Fruit fly (Drosophila melanogaster) whole organism, embryonic: ENCODE results near the gene RhoGEF4.
A peak's percentile ranks its signal among the peaks of the same experiment; 100 is the strongest.

ENCODE experiments used
- Ada2b ChIP-seq: fragments of 200-800 bp; sonication (Bioruptor generic); IDR thresholded peaks from 2 replicates; pipeline ENCODE4 v1.3.6; 2022; ENCODE audit warnings: missing biosample characterization, missing genetic modification characterization
- Asciz ChIP-seq: fragments of 200-800 bp; sonication (Bioruptor generic); optimal IDR thresholded peaks from 2 replicates; lab custom pipeline; 2017; ENCODE audit warnings: missing biosample characterization, mild to moderate bottlenecking, missing genetic modification characterization, missing genetic modification reagents
- Awh ChIP-seq: fragments of 200-800 bp; sonication (Bioruptor generic); IDR thresholded peaks from 2 replicates; pipeline ENCODE4, ENCODE4 v1.3.6; 2022; ENCODE audit warnings: missing biosample characterization, missing genetic modification characterization
- Blimp-1 ChIP-seq: fragments of 200-800 bp; sonication (Bioruptor generic); optimal IDR thresholded peaks from 3 replicates; lab custom pipeline; 2018; ENCODE audit warnings: missing biosample characterization, missing genetic modification characterization, mild to moderate bottlenecking, moderate library complexity, missing genetic modification reagents
- CG1024 ChIP-seq: fragments of 200-800 bp; sonication (Bioruptor generic); IDR thresholded peaks from 2 replicates; pipeline ENCODE4 v1.3.6; 2022; ENCODE audit warnings: missing biosample characterization, missing genetic modification characterization
- CG14441 ChIP-seq: fragments of 200-800 bp; sonication (Bioruptor generic); IDR thresholded peaks from 2 replicates; pipeline ENCODE4 v1.3.6; 2022; ENCODE audit warnings: missing biosample characterization, missing genetic modification characterization
- CG14860 ChIP-seq: fragments of 200-800 bp; sonication (Bioruptor generic); IDR thresholded peaks from 3 replicates; pipeline ENCODE4 v1.3.6; 2022; ENCODE audit warnings: missing biosample characterization, missing genetic modification characterization; ENCODE audit not compliant: partially characterized antibody
- CG1603 ChIP-seq: fragments of 200-800 bp; sonication (Bioruptor generic); optimal IDR thresholded peaks from 2 replicates; lab custom pipeline; 2019; ENCODE audit warnings: missing biosample characterization, mild to moderate bottlenecking, missing genetic modification characterization, moderate library complexity
- CG17359 ChIP-seq: fragments of 200-800 bp; sonication (Bioruptor generic); optimal IDR thresholded peaks from 3 replicates; lab custom pipeline; 2018; ENCODE audit warnings: missing biosample characterization, mild to moderate bottlenecking, missing genetic modification characterization, moderate library complexity
- CG2678 ChIP-seq: fragments of 200-800 bp; sonication (Bioruptor generic); optimal IDR thresholded peaks from 3 replicates; lab custom pipeline; 2019; ENCODE audit warnings: missing biosample characterization, mild to moderate bottlenecking, missing genetic modification characterization, moderate library complexity
- CG30403 ChIP-seq: fragments of 200-800 bp; sonication (Bioruptor generic); optimal IDR thresholded peaks from 3 replicates; lab custom pipeline; 2016; ENCODE audit warnings: missing biosample characterization, missing genetic modification characterization
- CG31441 ChIP-seq: fragments of 200-800 bp; sonication (Bioruptor generic); IDR thresholded peaks from 2 replicates; pipeline ENCODE4 v1.3.6; 2022; ENCODE audit warnings: missing biosample characterization, missing genetic modification characterization
- CG3995 ChIP-seq: fragments of 200-800 bp; sonication (Bioruptor generic); optimal IDR thresholded peaks from 3 replicates; lab custom pipeline; 2016; ENCODE audit warnings: missing biosample characterization, missing genetic modification characterization
- CG7357 ChIP-seq: fragments of 200-800 bp; sonication (Bioruptor generic); IDR thresholded peaks from 3 replicates; pipeline ENCODE4 v1.3.6; 2022; ENCODE audit warnings: missing biosample characterization, missing genetic modification characterization
- CG8944 ChIP-seq: fragments of 200-800 bp; sonication (Bioruptor generic); optimal IDR thresholded peaks from 3 replicates; lab custom pipeline; 2016; ENCODE audit warnings: missing biosample characterization, missing genetic modification characterization
- D ChIP-seq, 2 experiments: fragments of 200-800 bp in 1 of 2; fragments of >200 bp in 1 of 2; sonication (Bioruptor generic) in 1 of 2; optimal IDR thresholded peaks; 2 replicates in 1 of 2; 3 replicates in 1 of 2; lab custom pipeline; 2017; ENCODE audit warnings: mild to moderate bottlenecking in 1 of 2, missing biosample characterization in 1 of 2, missing genetic modification characterization in 1 of 2, missing genetic modification reagents in 1 of 2
- Deaf1 ChIP-seq: fragments of 200-800 bp; optimal IDR thresholded peaks from 3 replicates; lab custom pipeline; 2019; ENCODE audit warnings: missing biosample characterization, mild to moderate bottlenecking, missing genetic modification characterization, moderate library complexity
- HLH3B ChIP-seq: fragments of 200-800 bp; sonication (Bioruptor generic); IDR thresholded peaks from 2 replicates; pipeline ENCODE4 v1.3.6; 2022; ENCODE audit warnings: missing biosample characterization, missing genetic modification characterization
- Kr ChIP-seq: fragments of 200-800 bp; sonication (Bioruptor generic); optimal IDR thresholded peaks from 2 replicates; lab custom pipeline; 2017; ENCODE audit warnings: missing biosample characterization, mild to moderate bottlenecking, missing genetic modification characterization
- Meics ChIP-seq: fragments of 200-800 bp; sonication (Bioruptor generic); optimal IDR thresholded peaks from 2 replicates; lab custom pipeline; 2017; ENCODE audit warnings: missing biosample characterization, mild to moderate bottlenecking, missing genetic modification characterization
- Nf-YB ChIP-seq: fragments of 200-800 bp; sonication (Bioruptor generic); optimal IDR thresholded peaks from 3 replicates; lab custom pipeline; 2019; ENCODE audit warnings: missing biosample characterization, mild to moderate bottlenecking, missing genetic modification characterization, moderate library complexity
- Pdp1 ChIP-seq, 2 experiments: fragments of 200-800 bp; sonication (Bioruptor generic); optimal IDR thresholded peaks; 3 replicates each; lab custom pipeline; 2016; ENCODE audit warnings: missing biosample characterization in 2 of 2, missing genetic modification characterization in 2 of 2, mild to moderate bottlenecking in 1 of 2, moderate library complexity in 1 of 2
- Ptx1 ChIP-seq: fragments of 200-800 bp; sonication (Bioruptor generic); IDR thresholded peaks from 2 replicates; pipeline ENCODE4 v1.3.6; 2022; ENCODE audit warnings: missing biosample characterization, missing genetic modification characterization
- Tbp ChIP-seq: fragments of >200 bp; optimal IDR thresholded peaks from 2 replicates; lab custom pipeline; 2018; ENCODE audit warnings: missing biosample characterization, missing genetic modification characterization
- Usf ChIP-seq: fragments of 200-800 bp; sonication (Bioruptor generic); optimal IDR thresholded peaks from 2 replicates; lab custom pipeline; 2017; ENCODE audit warnings: missing genotype, missing biosample characterization, missing genetic modification characterization
- Xrp1 ChIP-seq: fragments of 200-800 bp; sonication (Bioruptor generic); IDR thresholded peaks from 2 replicates; pipeline ENCODE4 v1.3.6; 2022; ENCODE audit warnings: missing biosample characterization, missing genetic modification characterization
- chinmo ChIP-seq: fragments of 200-800 bp; sonication (Bioruptor generic); IDR thresholded peaks from 4 replicates; pipeline ENCODE4 v1.3.6; 2022; ENCODE audit warnings: missing biosample characterization, missing genetic modification characterization; ENCODE audit not compliant: partially characterized antibody
- chm ChIP-seq: fragments of 200-800 bp; sonication (Bioruptor generic); IDR thresholded peaks from 2 replicates; pipeline ENCODE4 v1.3.6; 2022; ENCODE audit warnings: missing biosample characterization, missing genetic modification characterization
- crol ChIP-seq: fragments of 200-800 bp; sonication (Bioruptor generic); IDR thresholded peaks from 2 replicates; pipeline ENCODE4 v1.3.6; 2022; ENCODE audit warnings: missing biosample characterization, missing genetic modification characterization
- cwo ChIP-seq: fragments of 200-800 bp; sonication (Bioruptor generic); optimal IDR thresholded peaks from 3 replicates; lab custom pipeline; 2017; ENCODE audit warnings: missing biosample characterization, missing genetic modification characterization, mild to moderate bottlenecking, moderate library complexity, missing genetic modification reagents
- dan ChIP-seq: fragments of 200-800 bp; sonication (Bioruptor generic); IDR thresholded peaks from 2 replicates; pipeline ENCODE4 v1.3.6; 2022; ENCODE audit warnings: missing biosample characterization, missing genetic modification characterization
- dm ChIP-seq: fragments of 200-800 bp; sonication (Bioruptor generic); optimal IDR thresholded peaks from 3 replicates; lab custom pipeline; 2016; ENCODE audit warnings: missing biosample characterization, missing genetic modification characterization
- esg ChIP-seq: fragments of 200-800 bp; sonication (Bioruptor generic); conservative IDR thresholded peaks from 2 replicates; pipeline ENCODE4 v1.3.6; 2022; ENCODE audit warnings: missing biosample characterization, missing genetic modification characterization
- exex ChIP-seq: fragments of 200-800 bp; sonication (Bioruptor generic); optimal IDR thresholded peaks from 4 replicates; lab custom pipeline; 2018; ENCODE audit warnings: missing biosample characterization, mild to moderate bottlenecking, missing genetic modification characterization, moderate library complexity
- hbn ChIP-seq: fragments of 200-800 bp; sonication (Bioruptor generic); IDR thresholded peaks from 2 replicates; pipeline ENCODE4 v1.3.6; 2022; ENCODE audit warnings: missing biosample characterization, missing genetic modification characterization; ENCODE audit not compliant: partially characterized antibody
- hkb ChIP-seq, 2 experiments: fragments of 200-800 bp in 1 of 2; fragments of >200 bp in 1 of 2; sonication (Bioruptor generic) in 1 of 2; IDR thresholded peaks in 1 of 2; optimal IDR thresholded peaks in 1 of 2; 2 replicates each; pipeline versions ENCODE4 v1.3.6 to Lab custom; 2017 to 2022; ENCODE audit warnings: missing biosample characterization in 1 of 2, missing genetic modification characterization in 1 of 2
- jumu ChIP-seq: fragments of 200-800 bp; sonication (Bioruptor generic); optimal IDR thresholded peaks from 3 replicates; lab custom pipeline; 2016; ENCODE audit warnings: missing biosample characterization, missing genetic modification characterization
- kni ChIP-seq: fragments of 200-800 bp; sonication (Bioruptor generic); optimal IDR thresholded peaks from 3 replicates; lab custom pipeline; 2017; ENCODE audit warnings: mild to moderate bottlenecking, missing biosample characterization, missing genetic modification reagents, missing genetic modification characterization
- lov ChIP-seq, 2 experiments: fragments of 200-800 bp in 1 of 2; fragments of >200 bp in 1 of 2; sonication (Bioruptor generic) in 1 of 2; IDR thresholded peaks in 1 of 2; optimal IDR thresholded peaks in 1 of 2; 2 replicates in 1 of 2; 3 replicates in 1 of 2; pipeline versions ENCODE4 v1.3.6 to Lab custom; 2017 to 2022; ENCODE audit warnings: missing biosample characterization in 1 of 2, missing genetic modification characterization in 1 of 2
- mirr ChIP-seq: fragments of 200-800 bp; sonication (Bioruptor generic); optimal IDR thresholded peaks from 3 replicates; lab custom pipeline; 2018; ENCODE audit warnings: missing biosample characterization, mild to moderate bottlenecking, missing genetic modification characterization
- phol ChIP-seq: fragments of 200-800 bp; sonication (Bioruptor generic); optimal IDR thresholded peaks from 3 replicates; lab custom pipeline; 2018; ENCODE audit warnings: missing biosample characterization, mild to moderate bottlenecking, missing genetic modification characterization, moderate library complexity
- prd ChIP-seq, 3 experiments: fragments of >200 bp in 2 of 3; fragments of 200-800 bp in 1 of 3; sonication (Bioruptor generic) in 1 of 3; optimal IDR thresholded peaks in 2 of 3; IDR thresholded peaks in 1 of 3; 2 replicates in 2 of 3; 3 replicates in 1 of 3; pipeline versions ENCODE4 v1.3.6 to Lab custom; 2017 to 2022; ENCODE audit warnings: missing biosample characterization in 1 of 3, missing genetic modification characterization in 1 of 3
- salm ChIP-seq: fragments of 200-800 bp; sonication (Bioruptor generic); optimal IDR thresholded peaks from 2 replicates; lab custom pipeline; 2018; ENCODE audit warnings: missing biosample characterization, mild to moderate bottlenecking, missing genetic modification characterization
- tio ChIP-seq: fragments of 200-800 bp; sonication (Bioruptor generic); optimal IDR thresholded peaks from 2 replicates; lab custom pipeline; 2017; ENCODE audit warnings: missing biosample characterization, missing genetic modification characterization, inconsistent platforms
- trem ChIP-seq: fragments of 200-800 bp; optimal IDR thresholded peaks from 3 replicates; lab custom pipeline; 2019; ENCODE audit warnings: missing biosample characterization, mild to moderate bottlenecking, missing genetic modification characterization, moderate library complexity
- unc-4 ChIP-seq: fragments of 200-800 bp; sonication (Bioruptor generic); IDR thresholded peaks from 2 replicates; pipeline ENCODE4 v1.3.6; 2022; ENCODE audit warnings: missing biosample characterization, missing genetic modification characterization; ENCODE audit not compliant: partially characterized antibody
- wek ChIP-seq: fragments of 200-800 bp; sonication (Bioruptor generic); optimal IDR thresholded peaks from 3 replicates; lab custom pipeline; 2018; ENCODE audit warnings: missing biosample characterization, mild to moderate bottlenecking, missing genetic modification characterization, moderate library complexity

The RhoGEF4 gene

dm6 chr3L:7361095-7361522 is 37.9 kb upstream of the RhoGEF4 start (continued):
- TF ChIP-seq chinmo = 0 out of 4 replicates have a peak, but pooled peaks have one; percentile 8
- TF ChIP-seq Ptx1 = 0 out of 2 replicates have a peak, but pooled peaks have one; percentile 20
- peak; percentile 31; the same call in 1 of the 2 replicates for TF ChIP-seq CG14441 (GFP tag; lab: Robert Waterston, UW)
- peak; percentile 41 for TF ChIP-seq phol (tag; lab: Kevin White, UChicago)
- peak; percentile 75 for TF ChIP-seq CG17359
- peak; percentile 91 for TF ChIP-seq crol
- TF ChIP-seq Tbp (GFP tag; lab: Kevin White, UChicago) = no peak
- TF ChIP-seq Blimp-1 (GFP tag; lab: Kevin White, UChicago) = peak; percentile 33
- peak; percentile 46; the same call in 1 of the 2 replicates for TF ChIP-seq CG1024 (GFP tag; lab: Robert Waterston, UW)
- TF ChIP-seq cwo (GFP tag; lab: Kevin White, UChicago) = peak; percentile 71
- TF ChIP-seq hkb (optimal IDR thresholded peaks at IDR 0.05; lab: Kevin White, UChicago) = no peak
- peak; percentile 88 for TF ChIP-seq hkb (GFP tag; IDR thresholded peaks at IDR 0.05; lab: Robert Waterston, UW)
- peak; percentile 2 for TF ChIP-seq CG1603
- peak; percentile 71 for TF ChIP-seq exex (tag; lab: Kevin White, UChicago)
- peak in 1 of 2 experiments; percentile 51 for TF ChIP-seq Pdp1 (GFP tag; optimal IDR thresholded peaks at IDR 0.05; lab: Kevin White, UChicago)
- TF ChIP-seq dan (GFP tag; lab: Robert Waterston, UW) = no peak
- TF ChIP-seq CG2678 (tag; lab: Kevin White, UChicago) = peak; percentile 46
- TF ChIP-seq Xrp1 = 0 out of 2 replicates have a peak, but pooled peaks have one; percentile 28
- no peak for TF ChIP-seq lov (optimal IDR thresholded peaks at IDR 0.05; lab: Kevin White, UChicago)
- TF ChIP-seq lov (GFP tag; IDR thresholded peaks at IDR 0.05; lab: Robert Waterston, UW) = 0 out of 3 replicates have a peak, but pooled peaks have one; percentile 42
- peak; percentile 29 for TF ChIP-seq Nf-YB (GFP tag; lab: Kevin White, UChicago)
- no peak for TF ChIP-seq jumu (GFP tag; lab: Kevin White, UChicago)
- TF ChIP-seq prd (optimal IDR thresholded peaks at IDR 0.05; lab: Kevin White, UChicago) = no peak
- peak; percentile 32; the same call in 1 of the 3 replicates for TF ChIP-seq prd (GFP tag; IDR thresholded peaks at IDR 0.05; lab: Robert Waterston, UW)
- TF ChIP-seq trem (tag; lab: Kevin White, UChicago) = peak; percentile 33
- TF ChIP-seq CG8944 (GFP tag; lab: Kevin White, UChicago) = no peak
- TF ChIP-seq chm (GFP tag; lab: Robert Waterston, UW) = no peak
- TF ChIP-seq tio (GFP tag; lab: Kevin White, UChicago) = no peak
- TF ChIP-seq hbn (GFP tag; lab: Robert Waterston, UW) = no peak
- peak; percentile 97 for TF ChIP-seq kni (GFP tag; lab: Kevin White, UChicago)
- peak; percentile 75 for TF ChIP-seq CG3995
- TF ChIP-seq esg (GFP tag; lab: Robert Waterston, UW) = no peak
- TF ChIP-seq CG14860 (GFP tag; lab: Robert Waterston, UW) = no peak
- no peak for TF ChIP-seq salm
- peak; percentile 39; the same call in 1 of the 2 replicates for TF ChIP-seq CG31441 (GFP tag; lab: Robert Waterston, UW)
- peak; percentile 5 for TF ChIP-seq wek (GFP tag; lab: Kevin White, UChicago)
- no peak; the same call in 1 of the 2 replicates for TF ChIP-seq unc-4 (GFP tag; lab: Robert Waterston, UW)
- TF ChIP-seq mirr (GFP tag; lab: Kevin White, UChicago) = peak; percentile 23
- TF ChIP-seq Ada2b (GFP tag; lab: Robert Waterston, UW) = no peak
- no peak for TF ChIP-seq CG7357 (GFP tag; lab: Robert Waterston, UW)
- TF ChIP-seq Kr (GFP tag; lab: Kevin White, UChicago) = no peak
- peak; percentile 58; the same call in 1 of the 2 replicates for TF ChIP-seq HLH3B
- TF ChIP-seq Asciz (GFP tag; lab: Kevin White, UChicago) = peak; percentile 59
- no peak for TF ChIP-seq D (optimal IDR thresholded peaks at IDR 0.05; lab: Kevin White, UChicago)
- TF ChIP-seq D (GFP tag; optimal IDR thresholded peaks at IDR 0.05; lab: Kevin White, UChicago) = no peak
- peak; percentile 56 for TF ChIP-seq Meics
- TF ChIP-seq dm = peak; percentile 8
- TF ChIP-seq Usf = no peak
- TF ChIP-seq Deaf1 (tag; lab: Kevin White, UChicago) = peak; percentile 41
- TF ChIP-seq CG30403 (GFP tag; lab: Kevin White, UChicago) = peak; percentile 13
- no peak for TF ChIP-seq Awh (GFP tag; lab: Robert Waterston, UW)
